Fruit fly (Drosophila melanogaster) whole organism, wandering third instar larva: ENCODE measurements around the gene CG15449.

Experiments used
- Myc ChIP-seq: fragments of >200 bp; optimal IDR thresholded peaks from 2 replicates; lab custom pipeline; 2017
- dmrt93B ChIP-seq: fragments of 200-800 bp; sonication (Bioruptor generic); optimal IDR thresholded peaks from 2 replicates; lab custom pipeline; 2018; ENCODE audit warnings: missing biosample characterization, mild to moderate bottlenecking, missing genetic modification characterization
- fru ChIP-seq: fragments of 200-800 bp; sonication (Bioruptor generic); optimal IDR thresholded peaks from 3 replicates; lab custom pipeline; 2016; ENCODE audit warnings: missing biosample characterization, mild to moderate bottlenecking, missing genetic modification characterization
- jim ChIP-seq: fragments of 175-275, 200-325 bp; sonication (Bioruptor generic); optimal IDR thresholded peaks from 2 replicates; lab custom pipeline; 2016; ENCODE audit warnings: missing biosample characterization, mild to moderate bottlenecking, missing genetic modification characterization
- pan ChIP-seq: fragments of >200 bp; optimal IDR thresholded peaks from 2 replicates; lab custom pipeline; 2017
- sv ChIP-seq: fragments of 200-800 bp; sonication (Bioruptor generic); optimal IDR thresholded peaks from 3 replicates; lab custom pipeline; 2016; ENCODE audit warnings: missing biosample characterization, missing genetic modification characterization

DNA sequence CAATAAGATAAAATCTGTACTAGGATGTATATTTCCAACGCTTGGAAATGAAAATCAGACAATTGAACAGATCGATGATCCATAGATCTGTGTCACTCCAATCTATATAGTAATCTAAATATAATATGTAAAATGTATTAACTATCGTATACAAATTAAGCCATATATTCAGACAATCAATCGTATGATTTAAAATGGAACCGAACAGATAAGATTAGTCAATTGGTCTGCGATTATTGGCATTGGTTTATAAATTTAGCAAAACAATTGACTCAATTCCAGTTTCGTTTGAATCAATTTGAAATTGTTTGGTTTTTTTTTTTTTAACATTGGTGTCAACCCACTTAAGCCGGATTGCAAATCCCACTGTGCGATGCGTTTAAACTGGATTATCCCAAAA, 27.5 kb upstream of the CG15449 start:
- peak; percentile 8 for TF ChIP-seq fru (GFP tag; lab: Kevin White, UChicago)
- TF ChIP-seq jim, result no peak
- no peak for TF ChIP-seq pan (lab: Kevin White, UChicago)
- TF ChIP-seq sv (GFP tag; lab: Kevin White, UChicago), result no peak
- no peak for TF ChIP-seq Myc (lab: Kevin White, UChicago)
- peak; percentile 22 for TF ChIP-seq dmrt93B
